Fruit fly (Drosophila melanogaster): ENCODE results near the gene Ptp61F.
A peak's percentile ranks its signal among the peaks of the same experiment; 100 is the strongest.

Gene Ptp61F

DNA sequence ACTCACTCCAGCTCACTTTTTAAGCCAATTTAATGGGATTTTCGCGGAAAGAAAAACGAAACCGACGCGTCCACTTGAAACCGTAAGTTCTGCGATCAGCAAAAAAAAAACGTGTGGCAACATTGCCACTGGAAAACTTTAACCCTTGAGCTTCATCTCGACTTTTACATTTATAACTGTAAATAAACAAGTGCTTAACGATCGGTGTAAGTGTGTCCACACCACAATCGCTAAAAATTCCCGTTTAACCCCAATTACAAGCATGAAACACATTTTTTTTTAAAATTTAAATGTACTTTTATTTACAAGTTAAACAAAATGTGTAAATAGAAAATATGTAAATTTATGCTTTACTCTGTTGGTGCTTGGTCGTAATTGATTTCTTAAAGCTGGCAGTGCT lies at the start of gene Ptp61F:
Ptp61F (minus strand) TSS at position 101 of the 400 bp plus-strand sequence.
- TF ChIP-seq CG14710 (tag; optimal IDR thresholded peaks at IDR 0.05) (peak; percentile 48), CG11456 (GFP tag; IDR thresholded peaks at IDR 0.05) (no peak), B-H2 (GFP tag; optimal IDR thresholded peaks at IDR 0.05) (no peak), CG34422 (GFP tag; IDR thresholded peaks at IDR 0.05) (no peak), Bgb (GFP tag; IDR thresholded peaks at IDR 0.05; ENCODE audit: partially characterized antibody) (no peak), Doc2 (GFP tag; IDR thresholded peaks at IDR 0.05) (no peak), Max (GFP tag; optimal IDR thresholded peaks at IDR 0.05) (no peak), slbo (GFP tag; IDR thresholded peaks at IDR 0.05) (no peak), Atf-2 (GFP tag; optimal IDR thresholded peaks at IDR 0.05) (no peak), org-1 (GFP tag; optimal IDR thresholded peaks at IDR 0.05) (no peak), eyg (GFP tag; optimal IDR thresholded peaks at IDR 0.05) (no peak), CG2199 (GFP tag; IDR thresholded peaks at IDR 0.05) (no peak), bbx (GFP tag; IDR thresholded peaks at IDR 0.05; ENCODE audit: partially characterized antibody) (no peak), crol (GFP tag; IDR thresholded peaks at IDR 0.05) (0 out of 2 replicates have a peak, but pooled peaks have one; percentile 0)

DNA sequence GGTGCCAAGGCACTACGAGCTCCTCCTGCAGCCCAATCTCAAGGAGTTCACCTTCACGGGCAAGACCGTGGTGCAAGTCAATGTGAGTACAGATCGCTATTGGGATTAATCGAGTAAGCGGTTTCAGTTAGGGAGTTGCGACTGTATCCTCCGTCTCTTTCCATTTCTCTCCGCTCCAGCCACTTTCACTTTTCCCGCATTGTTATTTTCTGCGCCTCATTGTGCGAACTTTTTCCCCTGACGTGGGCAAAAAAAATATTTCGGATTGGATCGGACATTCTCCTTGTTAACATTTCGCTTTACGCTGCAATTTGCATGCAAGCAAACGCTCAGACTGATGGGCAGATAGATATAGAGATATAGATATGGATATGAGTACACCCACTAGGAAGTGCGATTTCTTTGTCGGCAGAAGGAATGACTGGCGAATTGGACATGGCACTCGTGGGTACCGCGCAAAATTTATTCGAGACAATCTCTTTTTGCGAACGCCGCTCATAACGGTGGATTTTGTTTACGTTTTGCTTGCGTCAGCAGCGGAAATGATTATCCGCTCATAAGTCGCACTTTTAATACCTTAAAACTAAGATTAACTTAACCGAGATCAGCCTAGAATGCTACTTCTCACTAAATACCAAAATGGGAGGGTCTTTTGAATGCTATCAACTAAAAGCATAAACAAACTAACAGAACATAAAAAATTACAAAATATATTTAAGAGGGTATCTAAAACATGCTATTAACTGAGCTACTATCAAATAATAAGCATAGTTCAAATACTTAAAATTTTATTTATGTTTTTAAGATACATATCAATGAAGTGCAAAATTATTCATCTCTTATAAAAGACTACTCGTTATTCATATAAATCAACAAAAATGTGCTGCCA lies 43.9 kb upstream of the Ptp61F start:
- TF ChIP-seq onecut (GFP tag; IDR thresholded peaks at IDR 0.05) (no peak), MTF-1 (GFP tag; optimal IDR thresholded peaks at IDR 0.05; ENCODE audit: borderline replicate concordance) (no peak), Drgx (GFP tag; IDR thresholded peaks at IDR 0.05) (peak; percentile 20; the same call in 1 of the 2 replicates), CG3281 (GFP tag; optimal IDR thresholded peaks at IDR 0.05) (no peak)

DNA sequence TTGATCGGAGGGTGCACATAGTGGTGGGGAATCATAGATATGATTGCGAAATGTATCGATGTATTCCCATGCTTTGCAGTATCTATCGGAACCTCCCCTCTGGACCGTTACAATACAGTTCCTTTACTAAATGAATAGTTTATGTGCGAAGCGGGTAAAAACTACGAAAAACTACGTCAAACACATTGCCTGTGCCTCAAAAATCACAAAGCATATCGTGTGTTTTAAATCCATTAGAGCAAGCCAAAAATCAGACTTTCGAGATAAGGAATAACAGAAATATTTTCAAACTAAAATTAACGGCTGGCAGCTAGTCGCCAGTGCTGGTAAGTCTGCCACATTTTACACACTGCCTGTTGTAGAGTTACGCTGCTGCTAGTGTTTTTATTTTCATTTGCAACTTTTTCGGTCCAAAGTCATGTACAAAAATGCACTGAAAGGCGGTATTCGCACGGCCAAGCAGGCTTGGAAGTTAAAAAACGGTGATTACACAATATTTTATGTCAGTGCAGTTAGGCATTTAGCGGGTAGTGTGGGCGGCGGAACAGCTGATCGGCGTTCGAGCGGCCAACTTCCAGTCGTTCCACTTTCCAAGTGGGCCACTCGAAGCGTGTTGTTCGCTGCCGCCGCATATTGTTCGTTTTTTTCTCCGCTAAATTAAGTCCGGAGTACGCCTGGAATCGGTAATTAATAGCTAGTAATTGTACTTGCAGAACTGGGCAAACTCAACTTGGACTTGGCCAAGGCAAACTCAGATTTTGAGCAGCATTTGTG lies 42.4 kb upstream of the Ptp61F start:
- TF ChIP-seq Sox102F (GFP tag; optimal IDR thresholded peaks at IDR 0.05) (peak; percentile 43), CG33557 (GFP tag; optimal IDR thresholded peaks at IDR 0.05) (peak; percentile 3), schlank (tag; optimal IDR thresholded peaks at IDR 0.05) (no peak), CG30020 (tag; optimal IDR thresholded peaks at IDR 0.05) (peak; percentile 67), D (optimal IDR thresholded peaks at IDR 0.05) (no peak), D (GFP tag; optimal IDR thresholded peaks at IDR 0.05) (no peak), hkb (optimal IDR thresholded peaks at IDR 0.05) (no peak), hkb (GFP tag; IDR thresholded peaks at IDR 0.05) (peak; percentile 78), CG17361 (GFP tag; IDR thresholded peaks at IDR 0.05) (no peak; the same call in 2 of the 3 replicates), MTF-1 (GFP tag; optimal IDR thresholded peaks at IDR 0.05; ENCODE audit: borderline replicate concordance) (peak; percentile 41), Dll (GFP tag; IDR thresholded peaks at IDR 0.05; ENCODE audit: partially characterized antibody) (peak; percentile 81), chm (GFP tag; IDR thresholded peaks at IDR 0.05) (no peak), jigr1 (GFP tag; IDR thresholded peaks at IDR 0.05) (no peak), CG7556 (GFP tag; optimal IDR thresholded peaks at IDR 0.05) (peak; percentile 21), Chrac-16 (GFP tag; optimal IDR thresholded peaks at IDR 0.05) (peak; percentile 64), Scr (GFP tag; IDR thresholded peaks at IDR 0.05; ENCODE audit: partially characterized antibody) (peak; percentile 84), Bdp1 (GFP tag; optimal IDR thresholded peaks at IDR 0.05) (peak; percentile 50), CG8388 (GFP tag; optimal IDR thresholded peaks at IDR 0.05) (peak; percentile 85), CG10321 (GFP tag; IDR thresholded peaks at IDR 0.05) (0 out of 2 replicates have a peak, but pooled peaks have one; percentile 5), CG8089 (GFP tag; optimal IDR thresholded peaks at IDR 0.05) (peak; percentile 34), ab (GFP tag; optimal IDR thresholded peaks at IDR 0.05) (peak; percentile 5), CG17802 (tag; optimal IDR thresholded peaks at IDR 0.05) (peak; percentile 10), tgo (GFP tag; IDR thresholded peaks at IDR 0.05) (peak; percentile 55), az2 (GFP tag; optimal IDR thresholded peaks at IDR 0.05) (peak; percentile 55), H2.0 (GFP tag; IDR thresholded peaks at IDR 0.05) (peak; percentile 64), ken (GFP tag; IDR thresholded peaks at IDR 0.05) (peak; percentile 63; the same call in 2 of the 3 replicates), pan (optimal IDR thresholded peaks at IDR 0.05) (no peak), pan (GFP tag; optimal IDR thresholded peaks at IDR 0.05 in 1 of 2, IDR thresholded peaks at IDR 0.05 in 1 of 2) (peak in 1 of 2 experiments; percentile 23), CG9932 (GFP tag; IDR thresholded peaks at IDR 0.05) (peak; percentile 77)

Data from whole organism, embryonic.